Worm (Caenorhabditis elegans) whole organism, mixed stage, embryonic: Measurements from ENCODE around the gene JC8.16.

Experiments
- M03D4.4 ChIP-seq: sonication (generic microtip); optimal IDR thresholded peaks from 2 replicates; lab custom pipeline; 2017; ENCODE audit warnings: mild to moderate bottlenecking, missing genetic modification characterization, missing compliant biosample characterization
- bed-3 ChIP-seq: fragments of 200-800 bp; sonication (Bioruptor generic); optimal IDR thresholded peaks from 3 replicates; lab custom pipeline; 2018; ENCODE audit warnings: mild to moderate bottlenecking, missing genetic modification characterization, moderate library complexity, missing compliant biosample characterization
- blmp-1 ChIP-seq: fragments of 150-350 bp; optimal IDR thresholded peaks from 2 replicates; lab custom pipeline; 2014; ENCODE audit warnings: missing biosample characterization, missing genetic modification characterization
- ceh-39 ChIP-seq: fragments of 150-350 bp; optimal IDR thresholded peaks from 2 replicates; lab custom pipeline; 2014; ENCODE audit warnings: missing biosample characterization, missing genetic modification characterization
- ceh-43 ChIP-seq: fragments of 200-800 bp; sonication (Bioruptor generic); optimal IDR thresholded peaks from 2 replicates; lab custom pipeline; 2018; ENCODE audit warnings: mild to moderate bottlenecking, missing genetic modification characterization, moderate library complexity, missing compliant biosample characterization
- ceh-83 ChIP-seq: fragments of 200-800 bp; sonication (Bioruptor generic); optimal IDR thresholded peaks from 2 replicates; lab custom pipeline; 2018; ENCODE audit warnings: mild to moderate bottlenecking, missing genetic modification characterization, missing compliant biosample characterization
- ces-1 ChIP-seq: fragments of 150-350 bp; optimal IDR thresholded peaks from 2 replicates; lab custom pipeline; 2014; ENCODE audit warnings: missing biosample characterization, missing genetic modification reagents, missing genetic modification characterization
- cnd-1 ChIP-seq: fragments of 200-800 bp; sonication (Bioruptor generic); optimal IDR thresholded peaks from 2 replicates; lab custom pipeline; 2018; ENCODE audit warnings: mild to moderate bottlenecking, missing genetic modification characterization, missing compliant biosample characterization
- drap-1 ChIP-seq: fragments of 200-800 bp; sonication (Bioruptor generic); optimal IDR thresholded peaks from 3 replicates; lab custom pipeline; 2018; ENCODE audit warnings: mild to moderate bottlenecking, missing genetic modification characterization, missing compliant biosample characterization
- elt-1 ChIP-seq: sonication (generic microtip); optimal IDR thresholded peaks from 2 replicates; lab custom pipeline; 2017; ENCODE audit warnings: missing genetic modification characterization, mild to moderate bottlenecking, missing compliant biosample characterization, antibody characterized with exemption, moderate library complexity, borderline replicate concordance; ENCODE audit not compliant: insufficient read depth
- elt-3 ChIP-seq: fragments of 150-350 bp; optimal IDR thresholded peaks from 2 replicates; lab custom pipeline; 2014; ENCODE audit warnings: missing biosample characterization, missing genetic modification characterization
- flh-1 ChIP-seq: fragments of 200-800 bp; sonication (Bioruptor generic); optimal IDR thresholded peaks from 2 replicates; lab custom pipeline; 2018; ENCODE audit warnings: mild to moderate bottlenecking, missing genetic modification characterization, moderate library complexity, missing compliant biosample characterization
- ham-2 ChIP-seq: fragments of 200-800 bp; sonication (Bioruptor generic); optimal IDR thresholded peaks from 2 replicates; lab custom pipeline; 2018; ENCODE audit warnings: mild to moderate bottlenecking, missing genetic modification characterization, missing compliant biosample characterization
- hlh-1 ChIP-seq: fragments of 150-350 bp; optimal IDR thresholded peaks from 2 replicates; lab custom pipeline; 2014; ENCODE audit warnings: missing biosample characterization, missing genetic modification reagents, missing genetic modification characterization
- lin-13 ChIP-seq: fragments of 150-350 bp; optimal IDR thresholded peaks from 2 replicates; lab custom pipeline; 2014; ENCODE audit warnings: missing biosample characterization, missing genetic modification characterization
- lin-32 ChIP-seq: fragments of 200-800 bp; sonication (Bioruptor generic); optimal IDR thresholded peaks from 2 replicates; lab custom pipeline; 2018; ENCODE audit warnings: mild to moderate bottlenecking, missing genetic modification characterization, missing compliant biosample characterization
- mab-5 ChIP-seq: fragments of 150-350 bp; optimal IDR thresholded peaks from 2 replicates; lab custom pipeline; 2014; ENCODE audit warnings: missing biosample characterization, missing genetic modification characterization
- mls-2 ChIP-seq: sonication (generic microtip); optimal IDR thresholded peaks from 2 replicates; lab custom pipeline; 2016; ENCODE audit warnings: mild to moderate bottlenecking, missing genetic modification characterization, moderate library complexity, missing compliant biosample characterization
- nhr-12 ChIP-seq: fragments of 150-350 bp; optimal IDR thresholded peaks from 2 replicates; lab custom pipeline; 2014; ENCODE audit warnings: missing biosample characterization, missing genetic modification characterization
- nhr-2 ChIP-seq: fragments of 150-350 bp; optimal IDR thresholded peaks from 2 replicates; lab custom pipeline; 2014; ENCODE audit warnings: missing biosample characterization, missing genetic modification characterization
- nhr-237 ChIP-seq: fragments of 150-350 bp; optimal IDR thresholded peaks from 2 replicates; lab custom pipeline; 2014; ENCODE audit warnings: missing biosample characterization, missing genetic modification characterization
- nhr-28 ChIP-seq: fragments of 150-350 bp; optimal IDR thresholded peaks from 2 replicates; lab custom pipeline; 2014; ENCODE audit warnings: missing biosample characterization, missing genetic modification characterization
- nhr-76 ChIP-seq: sonication (generic microtip); optimal IDR thresholded peaks from 2 replicates; lab custom pipeline; 2017; ENCODE audit warnings: missing biosample characterization, missing genetic modification characterization
- pha-4 ChIP-seq: fragments of 150-350 bp; optimal IDR thresholded peaks from 2 replicates; lab custom pipeline; 2018; ENCODE audit warnings: missing biosample characterization, missing genetic modification reagents, missing genetic modification characterization
- sem-2 ChIP-seq: fragments of 200-800 bp; sonication (Bioruptor generic); optimal IDR thresholded peaks from 2 replicates; lab custom pipeline; 2018; ENCODE audit warnings: mild to moderate bottlenecking, missing genetic modification characterization, missing compliant biosample characterization
- snpc-4 ChIP-seq: fragments of 150-350 bp; optimal IDR thresholded peaks from 2 replicates; lab custom pipeline; 2014; ENCODE audit warnings: missing biosample characterization, missing genetic modification characterization
- sptf-1 ChIP-seq: sonication (generic microtip); optimal IDR thresholded peaks from 2 replicates; lab custom pipeline; 2017; ENCODE audit warnings: mild to moderate bottlenecking, missing genetic modification characterization, moderate library complexity, missing compliant biosample characterization
- unc-120 ChIP-seq: sonication (generic microtip); optimal IDR thresholded peaks from 2 replicates; lab custom pipeline; 2017; ENCODE audit warnings: missing genetic modification characterization, missing compliant biosample characterization; ENCODE audit not compliant: poor library complexity, severe bottlenecking
- unc-39 ChIP-seq: fragments of 150-350 bp; optimal IDR thresholded peaks from 2 replicates; lab custom pipeline; 2014; ENCODE audit warnings: missing biosample characterization, missing genetic modification characterization
- unc-62 ChIP-seq: fragments of 150-350 bp; optimal IDR thresholded peaks from 2 replicates; lab custom pipeline; 2014; ENCODE audit warnings: missing biosample characterization, missing genetic modification reagents, missing genetic modification characterization
- zip-8 ChIP-seq: fragments of 150-350 bp; optimal IDR thresholded peaks from 2 replicates; lab custom pipeline; 2014; ENCODE audit warnings: missing biosample characterization, missing genetic modification characterization
- ztf-11 ChIP-seq: fragments of 150-350 bp; optimal IDR thresholded peaks from 2 replicates; lab custom pipeline; 2014; ENCODE audit warnings: missing biosample characterization, missing genetic modification characterization

The JC8.16 gene

DNA sequence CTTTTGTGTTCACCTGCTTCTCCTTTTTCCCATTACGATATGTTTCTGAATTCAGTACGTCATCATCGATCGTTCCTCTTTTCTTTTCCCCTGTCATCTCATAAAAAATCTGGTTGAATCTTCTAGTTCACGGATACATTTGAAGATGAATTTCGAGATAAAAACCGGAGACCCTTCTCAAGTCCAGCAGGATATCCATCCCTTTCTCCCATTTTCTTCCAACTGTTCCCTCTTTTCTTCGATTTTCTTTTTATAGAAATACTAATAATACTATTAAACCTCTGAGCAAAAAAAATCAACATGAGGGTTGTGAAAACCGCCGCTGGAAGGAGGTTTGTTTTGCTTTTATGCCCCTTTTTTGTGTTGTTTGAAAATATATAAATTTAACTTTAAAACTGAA is 3.1 kb upstream of the JC8.16 start, which contains the start of gene bus-12:
bus-12 (plus strand) TSS at position 301 of the 400 bp plus-strand sequence.
- TF ChIP-seq drap-1 (no peak), elt-3 (tag; lab: Kevin White, UChicago) (no peak), M03D4.4 (tag; lab: Kevin White, UChicago) (no peak), bed-3 (GFP tag; lab: Kevin White, UChicago) (no peak), ceh-39 (tag; lab: Kevin White, UChicago) (no peak), unc-120 (no peak), pha-4 (tag; lab: Kevin White, UChicago) (no peak), nhr-28 (no peak), ces-1 (GFP tag; lab: Kevin White, UChicago) (no peak), hlh-1 (no peak), ceh-43 (no peak), cnd-1 (tag; lab: Kevin White, UChicago) (no peak), lin-13 (tag; lab: Kevin White, UChicago) (no peak)

DNA sequence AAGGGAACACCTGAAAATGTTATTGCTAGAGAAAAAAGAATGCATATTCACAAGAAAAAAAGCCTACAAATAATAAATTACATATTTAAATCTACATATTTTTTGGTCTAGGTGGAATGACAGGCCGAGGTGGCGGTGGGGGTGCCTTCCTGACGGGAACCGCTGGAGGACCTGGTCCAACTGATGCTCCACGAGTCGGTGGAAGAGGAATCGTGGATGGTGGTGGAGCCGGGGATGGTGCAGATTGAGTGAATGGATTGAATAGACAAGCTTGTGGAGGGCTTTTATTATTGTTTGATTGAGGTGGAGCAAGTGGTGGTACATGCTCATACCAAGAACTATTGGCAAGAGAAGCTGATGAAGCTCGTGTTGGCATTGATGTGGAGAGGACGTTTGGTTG is 2.8 kb downstream of the JC8.16 start:
- no peak for TF ChIP-seq mab-5 (tag; lab: Kevin White, UChicago)
- no peak for TF ChIP-seq ceh-43
- no peak for TF ChIP-seq snpc-4 (tag; lab: Kevin White, UChicago)
- TF ChIP-seq unc-39 (tag; lab: Kevin White, UChicago) = no peak
- TF ChIP-seq nhr-76 (tag; lab: Kevin White, UChicago) = no peak
- TF ChIP-seq ztf-11 (tag; lab: Kevin White, UChicago) = no peak
- no peak for TF ChIP-seq lin-13 (tag; lab: Kevin White, UChicago)
- TF ChIP-seq cnd-1 (tag; lab: Kevin White, UChicago) = no peak
- TF ChIP-seq blmp-1 = no peak
- no peak for TF ChIP-seq flh-1
- no peak for TF ChIP-seq ceh-83 (GFP tag; lab: Kevin White, UChicago)
- TF ChIP-seq nhr-237 (tag; lab: Kevin White, UChicago) = no peak
- TF ChIP-seq unc-120 = no peak
- TF ChIP-seq nhr-28 = no peak
- TF ChIP-seq ham-2 (GFP tag; lab: Kevin White, UChicago) = no peak
- no peak for TF ChIP-seq hlh-1

DNA sequence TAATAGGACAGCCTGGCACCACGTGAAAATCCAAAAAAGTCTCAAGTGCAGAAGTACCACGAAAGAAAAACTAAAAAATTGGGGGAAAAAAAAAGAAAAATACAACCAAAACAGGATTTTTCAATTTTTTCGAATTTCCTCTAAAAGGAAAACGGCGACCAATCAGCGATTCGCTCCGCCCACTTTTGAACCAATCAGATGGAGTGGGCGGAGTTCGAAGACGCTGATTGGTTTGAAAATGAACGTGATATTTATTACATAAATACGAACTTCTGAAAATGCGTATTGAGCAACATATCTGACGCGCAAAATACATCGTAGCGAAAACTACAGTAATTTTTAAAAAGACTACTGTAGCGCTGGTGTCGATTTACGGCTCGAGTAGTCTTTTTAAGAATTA is 9.4 kb downstream of the JC8.16 start:
- TF ChIP-seq nhr-76 (tag; lab: Kevin White, UChicago) (no peak), sem-2 (no peak), lin-32 (GFP tag; lab: Kevin White, UChicago) (no peak), bed-3 (GFP tag; lab: Kevin White, UChicago) (no peak), unc-120 (no peak), nhr-2 (tag; lab: Kevin White, UChicago) (no peak), hlh-1 (no peak), sptf-1 (no peak), nhr-28 (no peak), lin-13 (tag; lab: Kevin White, UChicago) (no peak), nhr-237 (tag; lab: Kevin White, UChicago) (no peak), mab-5 (tag; lab: Kevin White, UChicago) (no peak), blmp-1 (no peak), ceh-39 (tag; lab: Kevin White, UChicago) (no peak), cnd-1 (tag; lab: Kevin White, UChicago) (no peak), elt-1 (tag; lab: Kevin White, UChicago) (no peak), unc-62 (no peak), M03D4.4 (tag; lab: Kevin White, UChicago) (no peak), flh-1 (no peak), mls-2 (tag; lab: Kevin White, UChicago) (no peak)

DNA sequence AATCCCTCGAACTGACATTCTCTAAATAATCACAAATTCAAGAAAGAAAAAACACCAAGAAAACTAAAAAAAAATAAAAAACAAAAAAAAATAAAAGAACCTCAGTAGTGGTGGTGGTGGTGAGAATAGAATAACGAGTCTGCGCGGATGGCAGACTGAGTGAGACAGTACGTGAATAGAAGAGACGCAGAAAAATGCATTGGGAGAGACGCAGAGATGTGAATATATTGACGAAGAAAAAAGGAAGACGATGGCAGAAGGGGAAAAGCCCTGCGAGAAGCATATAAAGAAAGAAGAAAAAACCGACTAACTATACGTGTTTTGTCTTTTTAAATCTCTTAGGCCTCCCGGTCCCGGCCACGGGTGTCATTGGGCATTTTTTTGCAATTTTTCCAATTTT is 13.5 kb downstream of the JC8.16 start, which contains the start of gene unc-26:
unc-26 (minus strand) TSS at position 23 of the 400 bp plus-strand sequence.
- TF ChIP-seq sptf-1 (peak; percentile 28), nhr-2 (tag; lab: Kevin White, UChicago) (no peak), nhr-76 (tag; lab: Kevin White, UChicago) (no peak), ces-1 (GFP tag; lab: Kevin White, UChicago) (peak; percentile 74)
- TF ChIP-seq, all 35 proteins: peak for 2

DNA sequence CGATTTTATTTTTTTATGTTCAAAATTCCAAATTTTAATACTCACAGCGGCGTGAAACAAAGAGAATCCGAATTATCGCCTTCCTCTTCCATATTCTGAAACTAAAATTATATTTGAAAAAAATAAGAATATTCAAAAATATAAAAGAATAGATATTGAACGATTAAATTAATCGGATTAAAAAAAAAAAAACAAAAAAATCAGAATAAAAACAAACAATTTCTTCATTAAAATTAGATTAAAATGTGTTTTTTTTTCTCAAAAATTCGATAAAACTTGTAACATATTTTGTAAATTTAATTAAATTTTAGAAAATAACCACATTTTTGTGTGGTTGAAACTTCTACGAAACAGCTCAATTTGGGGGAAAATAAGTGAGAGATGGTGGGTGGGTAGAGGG is 23.8 kb downstream of the JC8.16 start, which contains the start of gene cpsf-3:
cpsf-3 (minus strand) TSS at position 101 of the 400 bp plus-strand sequence.
- TF ChIP-seq nhr-2 (tag; lab: Kevin White, UChicago) (no peak), unc-62 (no peak), elt-3 (tag; lab: Kevin White, UChicago) (no peak), blmp-1 (no peak), ceh-39 (tag; lab: Kevin White, UChicago) (no peak), lin-13 (tag; lab: Kevin White, UChicago) (no peak), sptf-1 (no peak), ces-1 (GFP tag; lab: Kevin White, UChicago) (no peak), lin-32 (GFP tag; lab: Kevin White, UChicago) (no peak), zip-8 (no peak), hlh-1 (no peak), nhr-12 (tag; lab: Kevin White, UChicago) (no peak), mab-5 (tag; lab: Kevin White, UChicago) (no peak)
